Worm (Caenorhabditis elegans): Measurements from ENCODE around the gene C07A12.2.

DNA sequence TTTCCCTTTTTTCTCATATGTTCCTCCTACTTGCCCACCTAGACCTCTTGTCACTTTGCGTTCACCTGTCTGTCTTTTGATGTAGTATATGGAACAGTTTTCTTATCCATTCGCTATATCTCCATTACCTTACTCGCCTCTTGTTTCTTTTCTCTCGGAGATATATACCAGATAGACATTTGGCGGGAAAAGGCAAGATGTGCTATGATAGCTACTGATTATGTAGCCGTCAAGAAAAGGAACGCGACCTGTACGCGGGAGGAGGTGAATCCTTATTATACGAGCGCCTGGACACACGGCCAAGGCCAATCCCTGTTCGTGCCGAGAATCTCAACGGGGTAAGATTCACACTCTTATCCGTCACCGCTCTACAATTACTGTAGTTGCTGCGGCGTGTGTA lies 8.4 kb downstream of the C07A12.2 start:
- TF ChIP-seq aly-2 (tag; optimal IDR thresholded peaks at IDR 0.05) (no peak), lin-39 (tag; optimal IDR thresholded peaks at IDR 0.05) (no peak), ztf-11 (tag; optimal IDR thresholded peaks at IDR 0.05) (no peak), zag-1 (tag; optimal IDR thresholded peaks at IDR 0.05) (no peak), mdl-1 (tag; optimal IDR thresholded peaks at IDR 0.05) (no peak), nhr-11 (tag; optimal IDR thresholded peaks at IDR 0.05) (no peak)
